Worm (Caenorhabditis elegans): Measurements from ENCODE around the gene hlh-13.

Gene hlh-13

DNA sequence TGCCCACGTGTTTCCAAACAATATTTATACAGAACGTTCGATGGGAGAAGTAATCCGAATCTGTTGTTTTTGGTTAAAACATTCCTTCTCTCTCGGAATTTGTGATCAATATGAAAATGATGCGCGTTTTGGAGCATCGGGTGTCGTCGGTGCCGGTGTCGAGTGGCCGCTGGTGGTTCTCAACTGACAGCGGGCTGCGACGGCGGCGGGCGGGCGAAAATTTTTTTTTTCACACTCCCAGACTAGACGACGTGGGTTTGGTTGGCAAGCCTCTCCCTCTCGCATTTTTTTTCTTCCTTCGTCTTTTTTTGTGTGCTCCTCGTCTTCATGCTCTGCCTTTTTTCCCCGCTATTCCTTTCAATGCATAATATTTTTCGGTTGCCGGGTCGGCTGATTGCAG is 30.9 kb upstream of the hlh-13 start, which contains the start of gene W01H2.2 (continued):
- TF ChIP-seq ets-4 (GFP tag; optimal IDR thresholded peaks at IDR 0.05) (no peak), snpc-3.4 (tag; optimal IDR thresholded peaks at IDR 0.05) (no peak), ztf-28 (GFP tag; IDR thresholded peaks at IDR 0.05) (no peak), athp-1 (tag; optimal IDR thresholded peaks at IDR 0.05) (no peak), rcor-1 (GFP tag; IDR thresholded peaks at IDR 0.05) (no peak), C06A6.2 (GFP tag; conservative IDR thresholded peaks at IDR 0.05) (no peak), mcd-1 (GFP tag; IDR thresholded peaks at IDR 0.05) (0 out of 2 replicates have a peak, but pooled peaks have one; percentile 34), aptf-2 (GFP tag; conservative IDR thresholded peaks at IDR 0.05) (no peak), bed-2 (GFP tag; IDR thresholded peaks at IDR 0.05) (no peak), F23B12.7 (tag; optimal IDR thresholded peaks at IDR 0.05; ENCODE audit: insufficient read depth) (no peak), lin-40 (tag; optimal IDR thresholded peaks at IDR 0.05) (no peak), lin-35 (GFP tag; optimal IDR thresholded peaks at IDR 0.05) (no peak), pbrm-1 (GFP tag; IDR thresholded peaks at IDR 0.05) (no peak), F22D6.2 (tag; optimal IDR thresholded peaks at IDR 0.05) (no peak), chd-7 (tag; optimal IDR thresholded peaks at IDR 0.05) (peak; percentile 36), mel-28 (tag; optimal IDR thresholded peaks at IDR 0.05; ENCODE audit: borderline replicate concordance) (no peak), lin-54 (GFP tag; optimal IDR thresholded peaks at IDR 0.05) (no peak), ceh-58 (GFP tag; IDR thresholded peaks at IDR 0.05) (no peak)

- TF ChIP-seq sdz-38 (tag; optimal IDR thresholded peaks at IDR 0.05) (no peak), nhr-90 (tag; optimal IDR thresholded peaks at IDR 0.05) (no peak), hmg-20 (GFP tag; IDR thresholded peaks at IDR 0.05) (0 out of 2 replicates have a peak, but pooled peaks have one; percentile 43), nhr-27 (tag; optimal IDR thresholded peaks at IDR 0.05) (no peak), dox-1 (GFP tag; IDR thresholded peaks at IDR 0.05) (no peak), F49E8.2 (tag; optimal IDR thresholded peaks at IDR 0.05; ENCODE audit: insufficient read depth) (no peak), lin-35 (GFP tag; optimal IDR thresholded peaks at IDR 0.05) (peak in 1 of 3 experiments; percentile 3), B0035.1 (tag; optimal IDR thresholded peaks at IDR 0.05) (no peak), aptf-2 (GFP tag; conservative IDR thresholded peaks at IDR 0.05) (no peak), let-526 (GFP tag; IDR thresholded peaks at IDR 0.05) (0 out of 2 replicates have a peak, but pooled peaks have one; percentile 33), F57C9.4 (tag; optimal IDR thresholded peaks at IDR 0.05) (no peak), cebp-1 (GFP tag; IDR thresholded peaks at IDR 0.05) (no peak), cebp-1 (tag; optimal IDR thresholded peaks at IDR 0.05) (peak; percentile 48), B0336.3 (GFP tag; IDR thresholded peaks at IDR 0.05) (peak; percentile 32; the same call in 1 of the 2 replicates), athp-1 (tag; optimal IDR thresholded peaks at IDR 0.05) (no peak), T07F8.4 (tag; optimal IDR thresholded peaks at IDR 0.05) (no peak), rpc-1 (optimal IDR thresholded peaks at IDR 0.05) (no peak), rpc-1 (tag; optimal IDR thresholded peaks at IDR 0.05) (no peak), somi-1 (GFP tag; optimal IDR thresholded peaks at IDR 0.05) (peak; percentile 5), nhr-80 (tag; optimal IDR thresholded peaks at IDR 0.05) (peak; percentile 20), ama-1 (optimal IDR thresholded peaks at IDR 0.05) (no peak), ama-1 (GFP tag; optimal IDR thresholded peaks at IDR 0.05) (no peak), nhr-120 (GFP tag; IDR thresholded peaks at IDR 0.05) (no peak), F33H1.4 (GFP tag; IDR thresholded peaks at IDR 0.05) (no peak), repo-1 (tag; optimal IDR thresholded peaks at IDR 0.05) (no peak), Y53F4B.3 (GFP tag; IDR thresholded peaks at IDR 0.05) (no peak)
These were observed 29.6 kb upstream of the hlh-13 start for ce11 chrX:4219487-4219886.

All from whole organism, young adult.